Worm (Caenorhabditis elegans) whole organism, L4 larva: ENCODE data around the gene C06E2.5.
A peak's percentile ranks its signal among the peaks of the same experiment; 100 is the strongest.

ENCODE experiments used
- F26F4.8 ChIP-seq: fragments of 200-800 bp; sonication (Bioruptor generic); conservative IDR thresholded peaks from 2 replicates; pipeline ENCODE4 v1.3.6; 2022; ENCODE audit warnings: missing genetic modification characterization, missing compliant biosample characterization
- F37D6.2 ChIP-seq: sonication (generic microtip); optimal IDR thresholded peaks from 2 replicates; lab custom pipeline; 2016; ENCODE audit warnings: mild to moderate bottlenecking, missing genetic modification characterization, missing compliant biosample characterization
- F44E2.7 ChIP-seq: fragments of 200-800 bp; sonication (Bioruptor generic); IDR thresholded peaks from 2 replicates; pipeline ENCODE4 v2.1.2; 2022; ENCODE audit warnings: missing genetic modification characterization, missing compliant biosample characterization
- Y48G9A.11 ChIP-seq: fragments of 200-800 bp; sonication (Bioruptor generic); IDR thresholded peaks from 2 replicates; pipeline ENCODE4 v1.3.6; 2022; ENCODE audit warnings: missing genetic modification reagents, missing genetic modification characterization, missing compliant biosample characterization
- Y5F2A.4 ChIP-seq: fragments of 200-800 bp; sonication (Bioruptor generic); optimal IDR thresholded peaks from 2 replicates; lab custom pipeline; 2018; ENCODE audit warnings: mild to moderate bottlenecking, missing genetic modification characterization, missing compliant biosample characterization
- arid-1 ChIP-seq: fragments of 200-800 bp; sonication (Bioruptor generic); conservative IDR thresholded peaks from 2 replicates; pipeline ENCODE4 v1.3.6; 2022; ENCODE audit warnings: missing genetic modification reagents, missing genetic modification characterization, missing compliant biosample characterization
- ceh-20 ChIP-seq: fragments of 200-800 bp; sonication (Bioruptor generic); IDR thresholded peaks from 2 replicates; pipeline ENCODE4 v1.3.6; 2022; ENCODE audit warnings: missing genetic modification reagents, missing genetic modification characterization, missing compliant biosample characterization
- ceh-44 ChIP-seq: fragments of 200-800 bp; sonication (Bioruptor generic); IDR thresholded peaks from 2 replicates; pipeline ENCODE4 v1.3.6; 2022; ENCODE audit warnings: missing genetic modification reagents, missing genetic modification characterization, missing compliant biosample characterization
- ceh-82 ChIP-seq: sonication (generic microtip); optimal IDR thresholded peaks from 2 replicates; lab custom pipeline; 2017; ENCODE audit warnings: missing biosample characterization, missing genetic modification characterization
- ctbp-1 ChIP-seq: fragments of 200-800 bp; sonication (Bioruptor generic); IDR thresholded peaks from 2 replicates; pipeline ENCODE4 v1.3.6; 2022; ENCODE audit warnings: missing genetic modification reagents, missing genetic modification characterization, missing compliant biosample characterization
- daf-16 ChIP-seq, 3 experiments: sonication (generic microtip); optimal IDR thresholded peaks; 2 replicates each; lab custom pipeline; 2016 to 2017; ENCODE audit warnings: missing genetic modification characterization in 3 of 3, missing genetic modification reagents in 3 of 3, mild to moderate bottlenecking in 2 of 3, missing compliant biosample characterization in 2 of 3, missing biosample characterization in 1 of 3, moderate library complexity in 1 of 3
- dmd-6 ChIP-seq: fragments of 200-800 bp; sonication (Bioruptor generic); IDR thresholded peaks from 2 replicates; pipeline ENCODE4 v1.3.6; 2022; ENCODE audit warnings: missing genetic modification reagents, missing genetic modification characterization, missing compliant biosample characterization
- dpl-1 ChIP-seq: fragments of 150-350 bp; optimal IDR thresholded peaks from 2 replicates; lab custom pipeline; 2014; ENCODE audit warnings: missing biosample characterization, missing genetic modification reagents, missing genetic modification characterization
- duxl-1 ChIP-seq: sonication (generic microtip); optimal IDR thresholded peaks from 2 replicates; lab custom pipeline; 2016; ENCODE audit warnings: mild to moderate bottlenecking, missing genetic modification characterization, moderate library complexity, missing compliant biosample characterization; ENCODE audit not compliant: poor library complexity
- dve-1 ChIP-seq: sonication (generic microtip); optimal IDR thresholded peaks from 2 replicates; lab custom pipeline; 2017; ENCODE audit warnings: antibody characterized with exemption, mild to moderate bottlenecking, missing genetic modification characterization, missing compliant biosample characterization; ENCODE audit not compliant: insufficient read depth
- fos-1 ChIP-seq: fragments of 150-350 bp; optimal IDR thresholded peaks from 2 replicates; lab custom pipeline; 2014; ENCODE audit warnings: missing biosample characterization, missing genetic modification characterization
- gei-8 ChIP-seq: fragments of 200-800 bp; sonication (Bioruptor generic); optimal IDR thresholded peaks from 2 replicates; lab custom pipeline; 2018; ENCODE audit warnings: mild to moderate bottlenecking, missing genetic modification characterization, missing compliant biosample characterization
- hlh-11 ChIP-seq: fragments of 200-800 bp; sonication (Bioruptor generic); optimal IDR thresholded peaks from 2 replicates; lab custom pipeline; 2018; ENCODE audit warnings: mild to moderate bottlenecking, missing genetic modification characterization, missing compliant biosample characterization
- hlh-30 ChIP-seq: sonication (generic microtip); optimal IDR thresholded peaks from 2 replicates; lab custom pipeline; 2017; ENCODE audit warnings: antibody characterized with exemption, mild to moderate bottlenecking, missing genetic modification characterization, missing compliant biosample characterization; ENCODE audit not compliant: insufficient read depth
- jun-1 ChIP-seq: fragments of 150-350 bp; optimal IDR thresholded peaks from 2 replicates; lab custom pipeline; 2014; ENCODE audit warnings: missing biosample characterization, missing genetic modification reagents, missing genetic modification characterization
- lin-1 ChIP-seq: fragments of 200-800 bp; sonication (Bioruptor generic); IDR thresholded peaks from 2 replicates; pipeline ENCODE4 v1.3.6; 2022; ENCODE audit warnings: missing genetic modification reagents, missing genetic modification characterization, missing compliant biosample characterization
- lin-13 ChIP-seq: fragments of 150-350 bp; optimal IDR thresholded peaks from 2 replicates; lab custom pipeline; 2014; ENCODE audit warnings: missing biosample characterization, missing genetic modification reagents, missing genetic modification characterization
- lin-38 ChIP-seq: fragments of 200-800 bp; sonication (Bioruptor generic); IDR thresholded peaks from 2 replicates; pipeline ENCODE4 v1.3.6; 2022; ENCODE audit warnings: missing genetic modification reagents, missing genetic modification characterization, missing compliant biosample characterization
- lir-3 ChIP-seq: sonication (generic microtip); optimal IDR thresholded peaks from 2 replicates; lab custom pipeline; 2016; ENCODE audit warnings: mild to moderate bottlenecking, missing genetic modification characterization, missing compliant biosample characterization
- madf-9 ChIP-seq: fragments of 200-800 bp; sonication (Bioruptor generic); conservative IDR thresholded peaks from 2 replicates; pipeline ENCODE4 v1.3.6; 2022; ENCODE audit warnings: missing genetic modification reagents, missing genetic modification characterization, missing compliant biosample characterization
- mdl-1 ChIP-seq, 2 experiments: fragments of 150-350 bp in 1 of 2; sonication (generic microtip) in 1 of 2; optimal IDR thresholded peaks; 2 replicates each; lab custom pipeline; 2014 to 2017; ENCODE audit warnings: missing biosample characterization in 2 of 2, missing genetic modification characterization in 2 of 2
- mep-1 ChIP-seq: fragments of 150-350 bp; sonication (generic microtip); optimal IDR thresholded peaks from 3 replicates; lab custom pipeline; 2014; ENCODE audit warnings: missing biosample characterization, missing genetic modification characterization
- mes-2 ChIP-seq: sonication (generic microtip); optimal IDR thresholded peaks from 2 replicates; lab custom pipeline; 2016; ENCODE audit warnings: missing genotype, mild to moderate bottlenecking, missing genetic modification characterization, missing compliant biosample characterization; ENCODE audit not compliant: poor library complexity, severe bottlenecking
- mxl-2 ChIP-seq: fragments of 200-800 bp; sonication (Bioruptor generic); conservative IDR thresholded peaks from 2 replicates; pipeline ENCODE4 v1.3.6; 2022; ENCODE audit warnings: missing genetic modification reagents, missing genetic modification characterization, missing compliant biosample characterization
- nhr-111 ChIP-seq: fragments of 200-800 bp; sonication (Bioruptor generic); optimal IDR thresholded peaks from 2 replicates; lab custom pipeline; 2018; ENCODE audit warnings: mild to moderate bottlenecking, missing genetic modification characterization, missing compliant biosample characterization
- nhr-28 ChIP-seq: fragments of 150-350 bp; optimal IDR thresholded peaks from 2 replicates; lab custom pipeline; 2014; ENCODE audit warnings: missing biosample characterization, missing genetic modification characterization
- nhr-41 ChIP-seq: fragments of 200-800 bp; sonication (Bioruptor generic); IDR thresholded peaks from 2 replicates; pipeline ENCODE4 v1.3.6; 2022; ENCODE audit warnings: missing genetic modification reagents, missing genetic modification characterization, missing compliant biosample characterization
- nhr-48 ChIP-seq: sonication (generic microtip); optimal IDR thresholded peaks from 2 replicates; lab custom pipeline; 2016; ENCODE audit warnings: mild to moderate bottlenecking, missing genetic modification characterization, missing compliant biosample characterization
- nhr-76 ChIP-seq: fragments of 150-350 bp; optimal IDR thresholded peaks from 2 replicates; lab custom pipeline; 2014; ENCODE audit warnings: missing biosample characterization, missing genetic modification characterization
- nhr-77 ChIP-seq: fragments of 150-350 bp; optimal IDR thresholded peaks from 2 replicates; lab custom pipeline; 2014; ENCODE audit warnings: missing biosample characterization, missing genetic modification characterization
- pha-4 ChIP-seq, 2 experiments: fragments of 150-350 bp in 1 of 2; fragments of 200-800 bp in 1 of 2; sonication (Bioruptor generic) in 1 of 2; IDR thresholded peaks in 1 of 2; optimal IDR thresholded peaks in 1 of 2; 2 replicates each; pipeline versions ENCODE4 v1.3.6 to Lab custom; 2014 to 2022; ENCODE audit warnings: missing genetic modification characterization in 2 of 2, missing genetic modification reagents in 2 of 2, missing biosample characterization in 1 of 2, missing compliant biosample characterization in 1 of 2
- php-3 ChIP-seq: fragments of 200-800 bp; sonication (Bioruptor generic); IDR thresholded peaks from 2 replicates; pipeline ENCODE4 v1.3.6; 2022; ENCODE audit warnings: missing genetic modification reagents, missing genetic modification characterization, missing compliant biosample characterization
- pqm-1 ChIP-seq: sonication (generic microtip); optimal IDR thresholded peaks from 2 replicates; lab custom pipeline; 2017; ENCODE audit warnings: missing biosample characterization, missing genetic modification characterization
- set-16 ChIP-seq: fragments of 200-800 bp; sonication (Bioruptor generic); IDR thresholded peaks from 2 replicates; pipeline ENCODE4 v1.3.6; 2022; ENCODE audit warnings: missing genetic modification reagents, missing genetic modification characterization, missing compliant biosample characterization
- snpc-1.2 ChIP-seq: fragments of 200-800 bp; sonication (Bioruptor generic); IDR thresholded peaks from 2 replicates; pipeline ENCODE4 v1.3.6; 2022; ENCODE audit warnings: missing genetic modification reagents, missing genetic modification characterization, missing compliant biosample characterization
- snpc-4 ChIP-seq: fragments of 150-350 bp; optimal IDR thresholded peaks from 2 replicates; lab custom pipeline; 2014; ENCODE audit warnings: missing biosample characterization, missing genetic modification characterization
- tag-97 ChIP-seq: fragments of 200-800 bp; sonication (Bioruptor generic); IDR thresholded peaks from 2 replicates; pipeline ENCODE4 v1.3.6; 2022; ENCODE audit warnings: missing genetic modification characterization, missing compliant biosample characterization
- unc-62 ChIP-seq, 3 experiments: fragments of 150-350 bp in 1 of 3; sonication (generic microtip); optimal IDR thresholded peaks in 2 of 3; peaks in 1 of 3; 1 replicate in 1 of 3; 2 replicates in 2 of 3; lab custom pipeline; 2014 to 2017; ENCODE audit warnings: missing biosample characterization in 3 of 3, missing genetic modification characterization in 3 of 3, missing genetic modification reagents in 3 of 3, missing genotype in 1 of 3
- zag-1 ChIP-seq: fragments of 150-350 bp; optimal IDR thresholded peaks from 2 replicates; lab custom pipeline; 2014; ENCODE audit warnings: missing biosample characterization, missing genetic modification characterization
- zip-11 ChIP-seq: fragments of 200-800 bp; sonication (Bioruptor generic); IDR thresholded peaks from 2 replicates; pipeline ENCODE4 v1.3.6; 2022; ENCODE audit warnings: missing genetic modification characterization, missing compliant biosample characterization
- zip-2 ChIP-seq: fragments of 150-350 bp; optimal IDR thresholded peaks from 2 replicates; lab custom pipeline; 2014; ENCODE audit warnings: missing biosample characterization, missing genetic modification characterization

Gene C06E2.5

DNA sequence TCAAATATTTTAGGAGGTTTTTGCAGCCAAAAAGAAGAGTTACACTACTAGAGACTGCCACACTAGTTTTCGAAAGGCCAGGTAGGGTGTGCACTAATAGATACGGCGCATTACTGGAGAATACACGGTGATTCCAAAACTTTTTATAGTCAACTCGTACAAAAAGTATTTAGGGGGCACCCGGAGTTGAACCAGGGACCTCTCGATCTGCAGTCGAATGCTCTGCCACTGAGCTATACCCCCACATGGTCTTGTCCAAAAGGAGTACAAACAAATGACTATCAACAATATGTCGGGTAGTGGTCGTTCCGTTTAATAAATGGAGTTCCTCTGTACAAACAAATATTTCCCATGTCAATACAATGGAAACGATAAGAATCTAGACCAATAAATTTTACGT lies 39.8 kb downstream of the C06E2.5 start (continued):
- TF ChIP-seq nhr-28 (tag; lab: Kevin White, UChicago) (peak; percentile 23), gei-8 (peak; percentile 23), lin-1 (GFP tag; lab: Robert Waterston, UW) (peak; percentile 35; the same call in 1 of the 2 replicates), mxl-2 (GFP tag; lab: Robert Waterston, UW) (peak; percentile 34; the same call in 1 of the 2 replicates), zip-2 (tag; lab: Kevin White, UChicago) (no peak), ctbp-1 (no peak), daf-16 (GFP tag; optimal IDR thresholded peaks at IDR 0.05; lab: Kevin White, UChicago) (no peak), daf-16 (tag; optimal IDR thresholded peaks at IDR 0.05; lab: Kevin White, UChicago) (peak; percentile 53), ceh-44 (GFP tag; lab: Robert Waterston, UW) (0 out of 2 replicates have a peak, but pooled peaks have one; percentile 10), mep-1 (peak; percentile 23), nhr-41 (GFP tag; lab: Robert Waterston, UW) (peak; percentile 72), madf-9 (GFP tag; lab: Robert Waterston, UW) (peak; percentile 37; the same call in 1 of the 2 replicates), pha-4 (GFP tag; IDR thresholded peaks at IDR 0.05; lab: Robert Waterston, UW) (peak; percentile 68; the same call in 1 of the 2 replicates), pha-4 (tag; optimal IDR thresholded peaks at IDR 0.05; lab: Kevin White, UChicago) (no peak), Y48G9A.11 (GFP tag; lab: Robert Waterston, UW) (0 out of 2 replicates have a peak, but pooled peaks have one; percentile 11), lin-38 (peak; percentile 34; the same call in 1 of the 2 replicates), nhr-77 (tag; lab: Kevin White, UChicago) (peak; percentile 27)

DNA sequence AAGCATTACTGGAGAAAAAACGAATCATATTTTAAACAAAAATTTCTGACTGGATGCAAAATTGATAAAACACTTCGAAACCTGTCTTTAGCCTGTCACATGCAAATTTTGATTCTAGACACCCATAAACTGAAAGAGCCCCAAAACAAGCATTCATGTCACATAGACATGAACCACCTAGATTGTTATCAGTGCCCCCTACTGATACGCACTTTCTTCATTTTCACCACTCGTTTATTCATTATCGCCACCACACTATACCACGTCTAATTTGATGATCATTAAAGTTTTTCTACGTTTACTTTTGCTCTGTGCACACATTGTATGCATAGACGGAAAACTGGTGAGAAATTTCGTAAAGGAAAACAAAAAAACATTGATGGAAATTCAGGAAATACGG lies 45.8 kb downstream of the C06E2.5 start, which contains the start of gene cnnm-2:
Gene cnnm-2, plus strand, starts transcription at position 190 of the 400 bp plus-strand sequence.
- peak; percentile 90 for TF ChIP-seq pqm-1 (tag; lab: Kevin White, UChicago)
- TF ChIP-seq dmd-6 (GFP tag; lab: Robert Waterston, UW) = peak; percentile 75
- TF ChIP-seq jun-1 (tag; lab: Kevin White, UChicago) = no peak
- no peak for TF ChIP-seq fos-1
- TF ChIP-seq php-3 (GFP tag; lab: Robert Waterston, UW) = peak; percentile 69; the same call in 1 of the 2 replicates
- no peak for TF ChIP-seq zag-1 (tag; lab: Kevin White, UChicago)
- TF ChIP-seq daf-16 (GFP tag; optimal IDR thresholded peaks at IDR 0.05; lab: Kevin White, UChicago) = no peak
- TF ChIP-seq daf-16 (tag; optimal IDR thresholded peaks at IDR 0.05; lab: Kevin White, UChicago) = peak; percentile 82
- TF ChIP-seq F26F4.8 (GFP tag; lab: Robert Waterston, UW) = no peak
- TF ChIP-seq lin-13 (GFP tag; lab: Kevin White, UChicago) = no peak
- TF ChIP-seq ceh-44 (GFP tag; lab: Robert Waterston, UW) = no peak
- no peak for TF ChIP-seq ctbp-1
- no peak for TF ChIP-seq snpc-1.2 (GFP tag; lab: Robert Waterston, UW)
- TF ChIP-seq arid-1 = no peak
- TF ChIP-seq Y48G9A.11 (GFP tag; lab: Robert Waterston, UW) = no peak
- no peak for TF ChIP-seq nhr-41 (GFP tag; lab: Robert Waterston, UW)
- TF ChIP-seq hlh-11 (tag; lab: Kevin White, UChicago) = peak; percentile 68
- TF ChIP-seq Y5F2A.4 = no peak
- no peak for TF ChIP-seq nhr-76
- no peak for TF ChIP-seq unc-62 (GFP tag; optimal IDR thresholded peaks at IDR 0.05 in 1 of 2; lab: Kevin White, UChicago)
- no peak for TF ChIP-seq unc-62 (tag; optimal IDR thresholded peaks at IDR 0.05; lab: Kevin White, UChicago)
- no peak for TF ChIP-seq ceh-20
- TF ChIP-seq zip-11 (GFP tag; lab: Robert Waterston, UW) = no peak
- TF ChIP-seq nhr-48 (tag; lab: Kevin White, UChicago) = peak; percentile 44
- peak; percentile 33 for TF ChIP-seq mes-2
- no peak for TF ChIP-seq nhr-111 (GFP tag; lab: Kevin White, UChicago)
- no peak for TF ChIP-seq tag-97 (GFP tag; lab: Robert Waterston, UW)
- TF ChIP-seq lir-3 (tag; lab: Kevin White, UChicago) = no peak
- TF ChIP-seq pha-4 (GFP tag; IDR thresholded peaks at IDR 0.05; lab: Robert Waterston, UW) = no peak
- no peak for TF ChIP-seq pha-4 (tag; optimal IDR thresholded peaks at IDR 0.05; lab: Kevin White, UChicago)
- TF ChIP-seq duxl-1 (tag; lab: Kevin White, UChicago) = no peak
- TF ChIP-seq F44E2.7 (GFP tag; lab: Robert Waterston, UW) = no peak
- peak; percentile 78 for TF ChIP-seq dve-1 (tag; lab: Kevin White, UChicago)
- no peak for TF ChIP-seq set-16 (GFP tag; lab: Robert Waterston, UW)
- TF ChIP-seq hlh-30 (tag; lab: Kevin White, UChicago) = peak; percentile 15
- TF ChIP-seq snpc-4 = no peak
- no peak for TF ChIP-seq dpl-1
- no peak for TF ChIP-seq F37D6.2 (tag; lab: Kevin White, UChicago)
- TF ChIP-seq mdl-1 (tag; optimal IDR thresholded peaks at IDR 0.05; lab: Kevin White, UChicago) = no peak
- TF ChIP-seq ceh-82 (tag; lab: Kevin White, UChicago) = no peak
